Fruit fly (Drosophila melanogaster): ENCODE data around the gene CG11286.

- TF ChIP-seq CG8478 (optimal IDR thresholded peaks at IDR 0.05) (no peak), Dll (optimal IDR thresholded peaks at IDR 0.05) (no peak), usp (GFP tag; optimal IDR thresholded peaks at IDR 0.05) (no peak), EcR (GFP tag; optimal IDR thresholded peaks at IDR 0.05) (no peak), pan (optimal IDR thresholded peaks at IDR 0.05) (no peak), psq (optimal IDR thresholded peaks at IDR 0.05) (no peak)
Measured at dm6 chr3R:7804332-7804731, 32.8 kb upstream of the CG11286 start, which contains the start of gene CG18268.

All from whole organism.